Worm (Caenorhabditis elegans) whole organism, L1 larva: ENCODE results near the gene F35C11.7.

Source experiments
- alr-1 ChIP-seq: fragments of 200-800 bp; sonication (Bioruptor generic); optimal IDR thresholded peaks from 2 replicates; lab custom pipeline; 2018; ENCODE audit warnings: borderline replicate concordance, mild to moderate bottlenecking, missing genetic modification characterization, missing compliant biosample characterization
- elt-2 ChIP-seq: sonication (generic microtip); optimal IDR thresholded peaks from 2 replicates; lab custom pipeline; 2016; ENCODE audit warnings: missing genetic modification characterization, mild to moderate bottlenecking, inconsistent platforms, missing compliant biosample characterization, missing genetic modification reagents
- mef-2 ChIP-seq: fragments of 150-350 bp; optimal IDR thresholded peaks from 2 replicates; lab custom pipeline; 2014; ENCODE audit warnings: missing biosample characterization, missing genetic modification characterization
- nhr-28 ChIP-seq: fragments of 150-350 bp; optimal IDR thresholded peaks from 2 replicates; lab custom pipeline; 2014; ENCODE audit warnings: missing biosample characterization, missing genetic modification characterization
- nhr-76 ChIP-seq: sonication (generic microtip); optimal IDR thresholded peaks from 2 replicates; lab custom pipeline; 2017; ENCODE audit warnings: missing biosample characterization, missing genetic modification characterization
- pqm-1 ChIP-seq: sonication (generic microtip); optimal IDR thresholded peaks from 3 replicates; lab custom pipeline; 2017; ENCODE audit warnings: missing biosample characterization, missing genetic modification characterization
- tbx-2 ChIP-seq: sonication (generic microtip); optimal IDR thresholded peaks from 2 replicates; lab custom pipeline; 2016; ENCODE audit warnings: missing genetic modification characterization, missing compliant biosample characterization
- unc-62 ChIP-seq: fragments of 150-350 bp; optimal IDR thresholded peaks from 2 replicates; lab custom pipeline; 2014; ENCODE audit warnings: missing biosample characterization, missing genetic modification reagents, missing genetic modification characterization
- vab-15 ChIP-seq: sonication (generic microtip); optimal IDR thresholded peaks from 2 replicates; lab custom pipeline; 2017; ENCODE audit warnings: missing genotype, mild to moderate bottlenecking, missing genetic modification characterization, missing compliant biosample characterization

DNA sequence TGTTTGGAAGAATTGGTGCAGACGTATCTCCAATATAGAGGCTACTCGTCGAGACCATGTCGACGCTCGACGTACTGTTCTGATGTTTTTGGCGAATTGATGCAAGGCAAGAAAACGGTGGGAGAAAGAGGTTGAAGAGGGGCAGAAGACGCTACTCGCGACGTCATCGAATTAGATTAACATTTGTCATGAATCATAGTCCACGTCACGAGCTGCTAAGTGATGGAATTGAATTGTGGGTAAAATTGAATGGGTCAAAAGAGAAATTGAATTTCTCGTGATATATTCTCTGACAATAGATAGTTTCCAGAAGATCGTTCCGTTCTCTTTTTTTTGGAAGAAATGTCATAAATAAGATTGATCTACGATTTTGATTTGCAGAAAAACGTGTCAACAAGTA, 3.6 kb downstream of the F35C11.7 start:
- TF ChIP-seq alr-1 (tag; lab: Kevin White, UChicago) (no peak), nhr-28 (tag; lab: Kevin White, UChicago) (no peak), nhr-76 (tag; lab: Kevin White, UChicago) (no peak), elt-2 (tag; lab: Kevin White, UChicago) (no peak), mef-2 (tag; lab: Kevin White, UChicago) (no peak), vab-15 (tag; lab: Kevin White, UChicago) (no peak), tbx-2 (tag; lab: Kevin White, UChicago) (no peak), pqm-1 (tag; lab: Kevin White, UChicago) (no peak), unc-62 (no peak)
